Fruit fly (Drosophila melanogaster) whole organism, embryonic: ENCODE results near the gene Nse4.

Experiments
- CG1024 ChIP-seq: fragments of 200-800 bp; sonication (Bioruptor generic); IDR thresholded peaks from 2 replicates; pipeline ENCODE4 v1.3.6; 2022; ENCODE audit warnings: missing biosample characterization, missing genetic modification characterization
- CG10267 ChIP-seq: fragments of 200-800 bp; sonication (Bioruptor generic); optimal IDR thresholded peaks from 2 replicates; lab custom pipeline; 2018; ENCODE audit warnings: missing biosample characterization, mild to moderate bottlenecking, missing genetic modification characterization, moderate library complexity
- CG11093 ChIP-seq: fragments of 200-800 bp; sonication (Bioruptor generic); IDR thresholded peaks from 3 replicates; pipeline ENCODE4 v1.3.6; 2022; ENCODE audit warnings: missing biosample characterization, missing genetic modification characterization
- CG1233 ChIP-seq: fragments of 200-800 bp; sonication (Bioruptor generic); optimal IDR thresholded peaks from 4 replicates; lab custom pipeline; 2018; ENCODE audit warnings: missing biosample characterization, mild to moderate bottlenecking, missing genetic modification characterization
- CG13123 ChIP-seq: fragments of 200-800 bp; sonication (Bioruptor generic); optimal IDR thresholded peaks from 2 replicates; lab custom pipeline; 2016; ENCODE audit warnings: missing biosample characterization, missing genetic modification characterization
- CG14441 ChIP-seq: fragments of 200-800 bp; sonication (Bioruptor generic); IDR thresholded peaks from 2 replicates; pipeline ENCODE4 v1.3.6; 2022; ENCODE audit warnings: missing biosample characterization, missing genetic modification characterization
- CG14965 ChIP-seq: fragments of 200-800 bp; sonication (Bioruptor generic); optimal IDR thresholded peaks from 2 replicates; lab custom pipeline; 2016; ENCODE audit warnings: missing biosample characterization, missing genetic modification characterization, borderline replicate concordance
- CG15269 ChIP-seq: fragments of 200-800 bp; sonication (Bioruptor generic); optimal IDR thresholded peaks from 2 replicates; lab custom pipeline; 2018; ENCODE audit warnings: missing biosample characterization, mild to moderate bottlenecking, missing genetic modification characterization, moderate library complexity
- CG15696 ChIP-seq: fragments of 200-800 bp; sonication (Bioruptor generic); optimal IDR thresholded peaks from 2 replicates; lab custom pipeline; 2019; ENCODE audit warnings: missing biosample characterization, mild to moderate bottlenecking, missing genetic modification characterization, moderate library complexity
- CG16813 ChIP-seq: fragments of 200-800 bp; sonication (Bioruptor generic); IDR thresholded peaks from 3 replicates; pipeline ENCODE4 v1.3.6; 2022; ENCODE audit warnings: missing biosample characterization, missing genetic modification characterization; ENCODE audit not compliant: partially characterized antibody
- CG18619 ChIP-seq: fragments of 200-800 bp; sonication (Bioruptor generic); optimal IDR thresholded peaks from 3 replicates; lab custom pipeline; 2017; ENCODE audit warnings: missing biosample characterization, mild to moderate bottlenecking, missing genetic modification characterization
- CG2120 ChIP-seq: fragments of 200-800 bp; sonication (Bioruptor generic); optimal IDR thresholded peaks from 3 replicates; lab custom pipeline; 2016; ENCODE audit warnings: missing biosample characterization, missing genetic modification characterization
- CG3065 ChIP-seq: fragments of 200-800 bp; sonication (Bioruptor generic); optimal IDR thresholded peaks from 2 replicates; lab custom pipeline; 2016; ENCODE audit warnings: missing biosample characterization, missing genetic modification characterization
- CG31441 ChIP-seq: fragments of 200-800 bp; sonication (Bioruptor generic); IDR thresholded peaks from 2 replicates; pipeline ENCODE4 v1.3.6; 2022; ENCODE audit warnings: missing biosample characterization, missing genetic modification characterization
- CG33213 ChIP-seq: fragments of 200-800 bp; sonication (Bioruptor generic); optimal IDR thresholded peaks from 3 replicates; lab custom pipeline; 2016; ENCODE audit warnings: missing biosample characterization, missing genetic modification characterization
- CG4328 ChIP-seq: fragments of 200-800 bp; sonication (Bioruptor generic); optimal IDR thresholded peaks from 3 replicates; lab custom pipeline; 2017; ENCODE audit warnings: missing biosample characterization, missing genetic modification reagents, missing genetic modification characterization
- CG4617 ChIP-seq: fragments of 200-800 bp; sonication (Bioruptor generic); optimal IDR thresholded peaks from 3 replicates; lab custom pipeline; 2016; ENCODE audit warnings: missing biosample characterization, missing genetic modification characterization, borderline replicate concordance
- CG5245 ChIP-seq: fragments of 200-800 bp; sonication (Bioruptor generic); optimal IDR thresholded peaks from 3 replicates; lab custom pipeline; 2016; ENCODE audit warnings: missing biosample characterization, missing genetic modification characterization
- CG6254 ChIP-seq: fragments of 200-800 bp; sonication (Bioruptor generic); optimal IDR thresholded peaks from 3 replicates; lab custom pipeline; 2017; ENCODE audit warnings: mild to moderate bottlenecking, missing biosample characterization, missing genetic modification reagents, missing genetic modification characterization
- CG6854 ChIP-seq: fragments of 200-800 bp; sonication (Bioruptor generic); optimal IDR thresholded peaks from 3 replicates; lab custom pipeline; 2017; ENCODE audit warnings: missing biosample characterization, mild to moderate bottlenecking, missing genetic modification characterization
- CG7839 ChIP-seq: fragments of 200-800 bp; sonication (Bioruptor generic); optimal IDR thresholded peaks from 3 replicates; lab custom pipeline; 2018; ENCODE audit warnings: missing biosample characterization, mild to moderate bottlenecking, missing genetic modification characterization, moderate library complexity
- CG8388 ChIP-seq: fragments of 200-800 bp; sonication (Bioruptor generic); optimal IDR thresholded peaks from 2 replicates; lab custom pipeline; 2019; ENCODE audit warnings: missing biosample characterization, mild to moderate bottlenecking, missing genetic modification characterization, moderate library complexity
- Dek ChIP-seq: fragments of 200-800 bp; sonication (Bioruptor generic); optimal IDR thresholded peaks from 3 replicates; lab custom pipeline; 2019; ENCODE audit warnings: missing biosample characterization, mild to moderate bottlenecking, missing genetic modification characterization, moderate library complexity
- Hr51 ChIP-seq, 2 experiments: fragments of 200-800 bp; sonication (Bioruptor generic); optimal IDR thresholded peaks; 2 replicates in 1 of 2; 3 replicates in 1 of 2; lab custom pipeline; 2016 to 2018; ENCODE audit warnings: missing biosample characterization in 2 of 2, missing genetic modification characterization in 2 of 2, mild to moderate bottlenecking in 1 of 2, moderate library complexity in 1 of 2
- Kr ChIP-seq: fragments of 200-800 bp; sonication (Bioruptor generic); optimal IDR thresholded peaks from 2 replicates; lab custom pipeline; 2017; ENCODE audit warnings: missing biosample characterization, mild to moderate bottlenecking, missing genetic modification characterization
- MESR4 ChIP-seq: fragments of 200-800 bp; sonication (Bioruptor generic); optimal IDR thresholded peaks from 2 replicates; lab custom pipeline; 2018; ENCODE audit warnings: missing biosample characterization, mild to moderate bottlenecking, missing genetic modification characterization, moderate library complexity
- NFAT ChIP-seq: fragments of 200-800 bp; sonication (Bioruptor generic); IDR thresholded peaks from 2 replicates; pipeline ENCODE4 v1.3.6; 2022; ENCODE audit warnings: missing biosample characterization, missing genetic modification characterization
- Oaz ChIP-seq: fragments of 200-800 bp; sonication (Bioruptor generic); IDR thresholded peaks from 2 replicates; pipeline ENCODE4 v1.3.6; 2022; ENCODE audit warnings: missing biosample characterization, missing genetic modification characterization
- Optix ChIP-seq: fragments of 200-800 bp; sonication (Bioruptor generic); IDR thresholded peaks from 3 replicates; pipeline ENCODE4 v1.3.6; 2022; ENCODE audit warnings: missing biosample characterization, missing genetic modification characterization
- exex ChIP-seq: fragments of 200-800 bp; sonication (Bioruptor generic); optimal IDR thresholded peaks from 4 replicates; lab custom pipeline; 2018; ENCODE audit warnings: missing biosample characterization, mild to moderate bottlenecking, missing genetic modification characterization, moderate library complexity
- gce ChIP-seq: fragments of 200-800 bp; sonication (Bioruptor generic); IDR thresholded peaks from 3 replicates; pipeline ENCODE4 v1.3.6; 2022; ENCODE audit warnings: missing biosample characterization, missing genetic modification characterization
- gcm2 ChIP-seq: fragments of 200-800 bp; sonication (Bioruptor generic); optimal IDR thresholded peaks from 2 replicates; lab custom pipeline; 2016; ENCODE audit warnings: missing biosample characterization, missing genetic modification characterization
- ham ChIP-seq: fragments of 200-800 bp; sonication (Bioruptor generic); IDR thresholded peaks from 2 replicates; pipeline ENCODE4 v1.3.6; 2022; ENCODE audit warnings: missing biosample characterization, missing genetic modification characterization
- lab ChIP-seq: fragments of 200-800 bp; sonication (Bioruptor generic); optimal IDR thresholded peaks from 3 replicates; lab custom pipeline; 2017; ENCODE audit warnings: missing biosample characterization, missing genetic modification characterization, mild to moderate bottlenecking, moderate library complexity, missing genetic modification reagents
- lilli ChIP-seq: fragments of 200-800 bp; sonication (Bioruptor generic); optimal IDR thresholded peaks from 3 replicates; lab custom pipeline; 2016; ENCODE audit warnings: missing biosample characterization, missing genetic modification characterization
- lov ChIP-seq, 2 experiments: fragments of 200-800 bp in 1 of 2; fragments of >200 bp in 1 of 2; sonication (Bioruptor generic) in 1 of 2; IDR thresholded peaks in 1 of 2; optimal IDR thresholded peaks in 1 of 2; 2 replicates in 1 of 2; 3 replicates in 1 of 2; pipeline versions ENCODE4 v1.3.6 to Lab custom; 2017 to 2022; ENCODE audit warnings: missing biosample characterization in 1 of 2, missing genetic modification characterization in 1 of 2
- luna ChIP-seq: fragments of 200-800 bp; sonication (Bioruptor generic); optimal IDR thresholded peaks from 2 replicates; lab custom pipeline; 2016; ENCODE audit warnings: missing biosample characterization, missing genetic modification characterization
- nau ChIP-seq: fragments of 200-800 bp; sonication (Bioruptor generic); optimal IDR thresholded peaks from 3 replicates; lab custom pipeline; 2017; ENCODE audit warnings: missing biosample characterization, mild to moderate bottlenecking, missing genetic modification characterization, missing genetic modification reagents
- nerfin-2 ChIP-seq: fragments of 200-800 bp; sonication (Bioruptor generic); IDR thresholded peaks from 2 replicates; pipeline ENCODE4 v1.3.6; 2022; ENCODE audit warnings: missing biosample characterization, missing genetic modification characterization; ENCODE audit not compliant: partially characterized antibody
- onecut ChIP-seq: fragments of 200-800 bp; sonication (Bioruptor generic); IDR thresholded peaks from 2 replicates; pipeline ENCODE4 v1.3.6; 2022; ENCODE audit warnings: missing biosample characterization, missing genetic modification characterization
- org-1 ChIP-seq: fragments of 200-800 bp; sonication (Bioruptor generic); optimal IDR thresholded peaks from 2 replicates; lab custom pipeline; 2017; ENCODE audit warnings: missing biosample characterization, missing genetic modification characterization
- otp ChIP-seq: fragments of 200-800 bp; sonication (Bioruptor generic); IDR thresholded peaks from 3 replicates; pipeline ENCODE4, ENCODE4 v1.3.6; 2022; ENCODE audit warnings: missing biosample characterization, missing genetic modification characterization
- p53 ChIP-seq: fragments of 200-800 bp; sonication (Bioruptor generic); optimal IDR thresholded peaks from 2 replicates; lab custom pipeline; 2016; ENCODE audit warnings: missing biosample characterization, missing genetic modification characterization
- pfk ChIP-seq: fragments of 200-800 bp; sonication (Bioruptor generic); optimal IDR thresholded peaks from 2 replicates; lab custom pipeline; 2018; ENCODE audit warnings: missing biosample characterization, mild to moderate bottlenecking, missing genetic modification characterization, moderate library complexity
- psq ChIP-seq: fragments of 200-800 bp; sonication (Bioruptor generic); optimal IDR thresholded peaks from 2 replicates; lab custom pipeline; 2017; ENCODE audit warnings: missing biosample characterization, missing genetic modification characterization
- repo ChIP-seq: fragments of 200-800 bp; sonication (Bioruptor generic); optimal IDR thresholded peaks from 2 replicates; lab custom pipeline; 2016; ENCODE audit warnings: missing biosample characterization, missing genetic modification characterization
- so ChIP-seq: fragments of 200-800 bp; sonication (Bioruptor generic); IDR thresholded peaks from 3 replicates; pipeline ENCODE4 v1.3.6; 2022; ENCODE audit warnings: missing biosample characterization, missing genetic modification characterization
- usp ChIP-seq: fragments of >200 bp; optimal IDR thresholded peaks from 2 replicates; lab custom pipeline; 2017; ENCODE audit warnings: missing biosample characterization, missing genetic modification characterization
- zen ChIP-seq: fragments of 200-800 bp; sonication (Bioruptor generic); optimal IDR thresholded peaks from 3 replicates; lab custom pipeline; 2018; ENCODE audit warnings: missing biosample characterization, mild to moderate bottlenecking, missing genetic modification characterization, moderate library complexity
- zf30C ChIP-seq: fragments of 200-800 bp; sonication (Bioruptor generic); optimal IDR thresholded peaks from 3 replicates; lab custom pipeline; 2018; ENCODE audit warnings: missing biosample characterization, mild to moderate bottlenecking, missing genetic modification characterization

Gene Nse4

dm6 chr2L:10435606-10436160 is 3.6 kb upstream of the Nse4 start, which contains the start of the genes TBC1D16 and holn1 (continued):
- no peak for TF ChIP-seq psq (GFP tag; lab: Kevin White, UChicago)
- TF ChIP-seq lilli (GFP tag; lab: Kevin White, UChicago) = no peak
- TF ChIP-seq CG31441 = no peak
- peak; percentile 73 for TF ChIP-seq onecut (GFP tag; lab: Robert Waterston, UW)
- TF ChIP-seq CG1024 (GFP tag; lab: Robert Waterston, UW) = no peak
- TF ChIP-seq exex (tag; lab: Kevin White, UChicago) = no peak
- TF ChIP-seq CG2120 = no peak
- no peak for TF ChIP-seq CG3065 (GFP tag; lab: Kevin White, UChicago)
- TF ChIP-seq gce (GFP tag; lab: Robert Waterston, UW) = no peak
- peak; percentile 1 for TF ChIP-seq CG10267 (tag; lab: Kevin White, UChicago)
- no peak for TF ChIP-seq lab (GFP tag; lab: Kevin White, UChicago)
- no peak for TF ChIP-seq CG4617
- no peak for TF ChIP-seq CG15269 (tag; lab: Kevin White, UChicago)
- no peak for TF ChIP-seq CG4328 (GFP tag; lab: Kevin White, UChicago)
- no peak for TF ChIP-seq otp
- no peak for TF ChIP-seq Optix (GFP tag; lab: Robert Waterston, UW)
- no peak for TF ChIP-seq CG33213 (GFP tag; lab: Kevin White, UChicago)
- no peak for TF ChIP-seq ham
- TF ChIP-seq nau = no peak
- TF ChIP-seq repo = no peak
- no peak for TF ChIP-seq org-1 (GFP tag; lab: Kevin White, UChicago)
- TF ChIP-seq luna (GFP tag; lab: Kevin White, UChicago) = no peak
- TF ChIP-seq CG14965 = no peak
- no peak for TF ChIP-seq p53 (GFP tag; lab: Kevin White, UChicago)
- TF ChIP-seq Hr51 (GFP tag; optimal IDR thresholded peaks at IDR 0.05; lab: Kevin White, UChicago) = no peak
- no peak for TF ChIP-seq usp (GFP tag; lab: Kevin White, UChicago)
- TF ChIP-seq CG13123 = no peak
- peak; percentile 1 for TF ChIP-seq zen (tag; lab: Kevin White, UChicago)
- TF ChIP-seq Oaz (GFP tag; lab: Robert Waterston, UW) = no peak
- no peak for TF ChIP-seq CG14441 (GFP tag; lab: Robert Waterston, UW)
- no peak for TF ChIP-seq Kr
- no peak for TF ChIP-seq so (GFP tag; lab: Robert Waterston, UW)
- no peak for TF ChIP-seq CG6854 (GFP tag; lab: Kevin White, UChicago)
- TF ChIP-seq CG16813 = 0 out of 3 replicates have a peak, but pooled peaks have one; percentile 13
- no peak for TF ChIP-seq zf30C
- TF ChIP-seq lov (optimal IDR thresholded peaks at IDR 0.05; lab: Kevin White, UChicago) = no peak
- no peak for TF ChIP-seq lov (GFP tag; IDR thresholded peaks at IDR 0.05; lab: Robert Waterston, UW)
- TF ChIP-seq nerfin-2 (GFP tag; lab: Robert Waterston, UW) = no peak
- no peak for TF ChIP-seq CG18619 (GFP tag; lab: Kevin White, UChicago)
- no peak for TF ChIP-seq MESR4
- no peak for TF ChIP-seq CG1233 (GFP tag; lab: Kevin White, UChicago)
- no peak for TF ChIP-seq CG7839 (tag; lab: Kevin White, UChicago)
- peak; percentile 90 for TF ChIP-seq pfk (GFP tag; lab: Kevin White, UChicago)
- TF ChIP-seq CG15696 (tag; lab: Kevin White, UChicago) = peak; percentile 29
- TF ChIP-seq CG5245 (GFP tag; lab: Kevin White, UChicago) = no peak
- TF ChIP-seq CG8388 = no peak
- TF ChIP-seq NFAT (GFP tag; lab: Robert Waterston, UW) = no peak
- TF ChIP-seq CG6254 (GFP tag; lab: Kevin White, UChicago) = no peak
- no peak for TF ChIP-seq CG11093
- TF ChIP-seq Dek (tag; lab: Kevin White, UChicago) = no peak
- no peak for TF ChIP-seq gcm2 (GFP tag; lab: Kevin White, UChicago)
